Fruit fly (Drosophila melanogaster): ENCODE results near the gene Nepl19.

Gene Nepl19

dm6 chr3R:28880066-28880842, at the start of gene Nepl19, which contains the start of gene Nepl20:
TSS of gene Nepl19 (minus strand) at chr3R:28880122.
TSS of gene Nepl20 (plus strand) at chr3R:28880792.
- no peak for TF ChIP-seq CG8478 (optimal IDR thresholded peaks at IDR 0.05)
- TF ChIP-seq CTCF (optimal IDR thresholded peaks at IDR 0.05): no peak

- TF ChIP-seq CTCF (optimal IDR thresholded peaks at IDR 0.05): no peak
- no peak for TF ChIP-seq CG8478 (optimal IDR thresholded peaks at IDR 0.05)
Measured at dm6 chr3R:28922744-28923143, 42.8 kb upstream of the Nepl19 start, which contains the start of gene CG11828. TSS of gene CG11828 (plus strand) at chr3R:28923044.

DNA sequence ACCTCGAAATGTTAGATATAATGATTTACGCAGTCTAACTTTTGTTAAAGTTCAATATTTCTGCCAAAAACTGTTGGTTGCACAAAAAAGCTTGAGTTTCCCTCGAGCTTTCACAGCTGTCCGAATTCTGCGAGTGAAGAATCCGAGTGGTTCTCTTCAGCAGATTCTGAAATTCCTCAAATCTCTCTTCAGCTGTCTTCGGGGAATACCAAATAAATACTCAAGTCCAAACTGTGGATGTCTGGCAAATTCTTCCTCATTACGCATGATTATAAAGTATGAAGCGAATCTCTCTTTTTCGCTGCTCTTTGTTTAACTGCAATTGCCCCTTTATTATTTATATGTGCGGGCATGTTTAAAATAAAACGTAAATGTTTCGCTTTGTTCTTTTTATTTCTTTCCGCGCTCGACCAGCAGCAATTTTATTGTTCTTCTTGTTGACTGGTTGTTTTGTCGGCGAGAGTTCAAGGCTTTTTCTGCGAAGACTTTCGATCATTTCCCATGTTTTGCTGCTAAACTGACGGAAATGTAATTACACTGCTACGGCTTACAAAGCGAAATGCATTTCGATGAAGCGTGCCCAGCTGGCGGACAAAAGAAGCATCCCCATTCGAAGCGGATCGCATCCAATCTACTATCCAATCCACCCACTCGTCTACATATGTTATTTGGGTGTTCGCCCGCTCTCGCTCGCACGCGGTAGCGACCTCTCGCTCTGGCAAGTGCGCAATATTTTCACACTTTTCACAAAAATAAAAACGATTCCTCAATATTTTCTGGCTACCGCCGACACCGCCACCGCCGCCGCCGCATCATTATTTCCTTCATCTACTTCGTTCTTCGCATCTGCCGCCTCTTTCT, 34.2 kb upstream of the Nepl19 start:
- no peak for TF ChIP-seq CG8478 (optimal IDR thresholded peaks at IDR 0.05)
- TF ChIP-seq CTCF (optimal IDR thresholded peaks at IDR 0.05): no peak

dm6 chr3R:28913039-28913438, 33.1 kb upstream of the Nepl19 start:
- TF ChIP-seq CTCF (optimal IDR thresholded peaks at IDR 0.05) (no peak), CG8478 (optimal IDR thresholded peaks at IDR 0.05) (no peak)

- no peak for TF ChIP-seq CG8478 (optimal IDR thresholded peaks at IDR 0.05)
- no peak for TF ChIP-seq CTCF (optimal IDR thresholded peaks at IDR 0.05)
Measured at dm6 chr3R:28911758-28912157, 31.8 kb upstream of the Nepl19 start.

dm6 chr3R:28904816-28905435, 25.0 kb upstream of the Nepl19 start:
- TF ChIP-seq CG8478 (optimal IDR thresholded peaks at IDR 0.05): no peak
- TF ChIP-seq CTCF (optimal IDR thresholded peaks at IDR 0.05): no peak

- no peak for TF ChIP-seq CTCF (optimal IDR thresholded peaks at IDR 0.05)
- no peak for TF ChIP-seq CG8478 (optimal IDR thresholded peaks at IDR 0.05)
Measured at dm6 chr3R:28904174-28904573, 24.3 kb upstream of the Nepl19 start.

DNA sequence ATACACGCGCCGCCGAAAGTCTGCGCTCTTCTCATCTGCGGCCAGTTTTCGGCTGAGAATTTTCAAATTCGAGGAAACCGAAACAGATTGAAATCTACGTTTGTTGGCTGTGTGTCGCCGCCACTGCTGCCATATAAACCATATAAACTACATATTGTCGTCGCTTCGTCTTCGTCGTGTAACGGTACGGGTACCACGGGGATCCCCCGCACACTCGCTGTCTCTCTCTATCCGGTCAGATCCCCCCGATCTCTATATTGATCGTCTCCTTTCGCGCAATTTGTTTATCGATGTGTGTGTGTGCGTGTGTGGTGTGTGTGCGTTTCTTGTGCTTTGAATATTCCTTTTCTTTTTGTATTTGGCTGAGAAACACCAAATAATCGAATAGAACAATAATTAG, 23.5 kb upstream of the Nepl19 start:
- TF ChIP-seq CTCF (optimal IDR thresholded peaks at IDR 0.05) (no peak), CG8478 (optimal IDR thresholded peaks at IDR 0.05) (no peak)

DNA sequence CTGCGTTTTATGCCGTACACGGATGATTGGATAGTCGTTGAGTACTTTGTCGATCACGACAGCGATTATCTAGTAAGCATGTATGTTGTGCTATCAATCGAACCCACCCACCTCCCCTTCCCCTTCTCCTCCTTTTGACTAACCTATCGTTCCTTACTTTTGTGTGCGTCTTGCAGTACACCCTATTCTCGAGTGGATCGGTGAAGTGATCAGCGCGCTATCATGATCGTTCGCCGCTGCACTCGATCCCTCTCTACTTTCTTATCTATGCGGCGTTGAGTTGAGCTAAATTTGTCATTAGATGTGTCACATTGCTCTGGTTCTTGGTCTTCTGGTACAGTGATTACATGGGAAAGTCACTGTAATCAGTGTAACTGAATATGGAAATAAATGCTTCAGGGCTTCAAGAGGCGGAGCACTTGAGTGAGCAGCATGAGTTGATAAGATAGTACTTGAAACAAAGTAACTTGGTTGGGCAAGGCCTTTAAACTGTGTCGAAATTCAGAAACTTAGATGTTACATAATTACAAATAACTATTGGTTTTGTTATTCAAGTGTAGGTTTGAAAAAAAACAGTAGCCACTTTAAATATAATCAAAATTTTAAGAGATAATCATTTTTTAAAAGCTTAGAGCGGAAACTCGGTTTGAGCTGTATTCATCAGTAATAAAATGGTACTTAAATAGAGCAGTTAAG, 21.7 kb upstream of the Nepl19 start:
- TF ChIP-seq CG8478 (optimal IDR thresholded peaks at IDR 0.05) (no peak), CTCF (optimal IDR thresholded peaks at IDR 0.05) (no peak)

dm6 chr3R:28898921-28899545, 19.1 kb upstream of the Nepl19 start:
- TF ChIP-seq CG8478 (optimal IDR thresholded peaks at IDR 0.05): no peak
- TF ChIP-seq CTCF (optimal IDR thresholded peaks at IDR 0.05): no peak

dm6 chr3R:28897891-28898290, 18.0 kb upstream of the Nepl19 start:
- no peak for TF ChIP-seq CG8478 (optimal IDR thresholded peaks at IDR 0.05)
- TF ChIP-seq CTCF (optimal IDR thresholded peaks at IDR 0.05): no peak

- no peak for TF ChIP-seq CG8478 (optimal IDR thresholded peaks at IDR 0.05)
- TF ChIP-seq CTCF (optimal IDR thresholded peaks at IDR 0.05): no peak
Measured at dm6 chr3R:28895014-28895413, 15.1 kb upstream of the Nepl19 start.

DNA sequence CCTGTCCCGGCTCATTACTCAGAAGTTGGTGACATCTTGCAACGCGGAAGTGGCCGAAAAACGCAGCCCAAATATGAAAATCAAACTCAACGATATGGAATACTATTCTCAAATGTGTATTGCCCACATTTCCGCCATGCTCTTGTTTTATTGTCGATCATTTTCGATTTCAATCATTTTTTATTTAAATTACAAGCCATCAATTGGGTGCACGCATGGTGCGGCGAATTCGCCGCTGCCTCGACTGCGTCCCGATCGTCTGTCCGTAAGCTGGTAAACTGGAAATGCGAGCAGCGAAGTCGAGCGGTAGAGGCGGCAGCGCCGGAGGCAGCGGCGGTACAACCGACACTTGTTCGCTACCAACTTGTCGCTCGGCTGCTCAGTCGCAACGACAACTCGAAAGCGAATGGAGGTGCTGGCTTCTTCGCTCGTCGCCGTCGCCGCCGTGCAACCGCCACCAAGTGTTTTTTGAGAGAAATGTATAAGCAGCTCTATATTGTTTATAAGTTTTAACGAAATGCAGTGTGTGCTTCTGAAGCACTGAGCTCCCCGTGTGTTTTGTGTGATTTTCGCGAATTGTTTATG, 11.7 kb upstream of the Nepl19 start:
- TF ChIP-seq CTCF (optimal IDR thresholded peaks at IDR 0.05) (no peak), CG8478 (optimal IDR thresholded peaks at IDR 0.05) (no peak)

dm6 chr3R:28889427-28889736, 9.5 kb upstream of the Nepl19 start:
- no peak for TF ChIP-seq CG8478 (optimal IDR thresholded peaks at IDR 0.05)
- no peak for TF ChIP-seq CTCF (optimal IDR thresholded peaks at IDR 0.05)

Data from S2 (cell line).